Worm (Caenorhabditis elegans) whole organism, L2 larva: ENCODE data around the gene B0361.4.

ENCODE experiments used
- egl-27 ChIP-seq: sonication (generic microtip); optimal IDR thresholded peaks from 3 replicates; lab custom pipeline; 2017; ENCODE audit warnings: missing biosample characterization, missing genetic modification reagents, missing genetic modification characterization
- elt-3 ChIP-seq: sonication (generic microtip); optimal IDR thresholded peaks from 2 replicates; lab custom pipeline; 2017; ENCODE audit warnings: missing biosample characterization, missing genetic modification characterization
- fos-1 ChIP-seq: fragments of 150-350 bp; optimal IDR thresholded peaks from 2 replicates; lab custom pipeline; 2014; ENCODE audit warnings: missing biosample characterization, missing genetic modification characterization
- unc-39 ChIP-seq: fragments of 150-350 bp; optimal IDR thresholded peaks from 2 replicates; lab custom pipeline; 2014; ENCODE audit warnings: missing biosample characterization, missing genetic modification characterization

ce11 chrIII:7216226-7216625 is 42.6 kb upstream of the B0361.4 start, which contains the start of gene R151.1:
- TF ChIP-seq elt-3 (tag; lab: Kevin White, UChicago) (no peak), egl-27 (no peak), unc-39 (tag; lab: Kevin White, UChicago) (no peak), fos-1 (tag; lab: Kevin White, UChicago) (no peak)
